Worm (Caenorhabditis elegans) whole organism, L2 larva: ENCODE data around the gene comt-3.
"Not testable (repeated sequence)": the region's sequence is repeated elsewhere in the genome, so short reads cannot be mapped to it uniquely, and the experiment has no call there.

Experiments used
- R02D3.7 ChIP-seq: fragments of 150-350 bp; optimal IDR thresholded peaks from 2 replicates; lab custom pipeline; 2014; ENCODE audit warnings: missing biosample characterization, missing genetic modification characterization
- ceh-82 ChIP-seq: fragments of 150-350 bp; optimal IDR thresholded peaks from 2 replicates; lab custom pipeline; 2014; ENCODE audit warnings: missing biosample characterization, missing genetic modification characterization
- mab-5 ChIP-seq: fragments of 150-350 bp; optimal IDR thresholded peaks from 2 replicates; lab custom pipeline; 2014; ENCODE audit warnings: missing biosample characterization, missing genetic modification characterization
- mdl-1 ChIP-seq, 2 experiments: fragments of 150-350 bp in 1 of 2; sonication (generic microtip) in 1 of 2; optimal IDR thresholded peaks; 2 replicates each; lab custom pipeline; 2017; ENCODE audit warnings: missing biosample characterization in 2 of 2, missing genetic modification characterization in 2 of 2
- zag-1 ChIP-seq: fragments of 150-350 bp; optimal IDR thresholded peaks from 2 replicates; lab custom pipeline; 2014; ENCODE audit warnings: missing biosample characterization, missing genetic modification characterization

- not testable (repeated sequence) for TF ChIP-seq mdl-1 (tag; optimal IDR thresholded peaks at IDR 0.05; lab: Kevin White, UChicago); ceh-82 (tag; lab: Kevin White, UChicago); zag-1 (tag; lab: Kevin White, UChicago); R02D3.7; mab-5 (tag; lab: Kevin White, UChicago)
Observed at ce11 chrV:2090321-2090720, 33.0 kb downstream of the comt-3 start, which contains the start of gene ztf-28.
